Fruit fly (Drosophila melanogaster) whole organism, prepupa: ENCODE measurements around the gene eIF3h.

Experiments
- Blimp-1 ChIP-seq: fragments of 200-800 bp; sonication (Bioruptor generic); optimal IDR thresholded peaks from 3 replicates; lab custom pipeline; 2017; ENCODE audit warnings: missing biosample characterization, missing genetic modification characterization, mild to moderate bottlenecking, moderate library complexity, missing genetic modification reagents
- CG10631 ChIP-seq: fragments of 200-800 bp; sonication (Bioruptor generic); optimal IDR thresholded peaks from 2 replicates; lab custom pipeline; 2016; ENCODE audit warnings: missing biosample characterization, missing genetic modification characterization
- CG10669 ChIP-seq: fragments of 200-800 bp; sonication (Bioruptor generic); optimal IDR thresholded peaks from 3 replicates; lab custom pipeline; 2018; ENCODE audit warnings: missing biosample characterization, mild to moderate bottlenecking, missing genetic modification characterization, moderate library complexity
- CG11294 ChIP-seq: fragments of 200-800 bp; sonication (Bioruptor generic); IDR thresholded peaks from 2 replicates; pipeline ENCODE4 v1.3.6; 2022; ENCODE audit warnings: missing biosample characterization, missing genetic modification characterization
- CG11762 ChIP-seq: fragments of 200-800 bp; sonication (Bioruptor generic); optimal IDR thresholded peaks from 3 replicates; lab custom pipeline; 2016; ENCODE audit warnings: missing biosample characterization, missing genetic modification characterization; ENCODE audit not compliant: insufficient read depth
- CG11902 ChIP-seq: fragments of 200-800 bp; sonication (Bioruptor generic); optimal IDR thresholded peaks from 3 replicates; lab custom pipeline; 2016; ENCODE audit warnings: missing biosample characterization, missing genetic modification characterization
- CG16779 ChIP-seq: fragments of 200-800 bp; sonication (Bioruptor generic); optimal IDR thresholded peaks from 3 replicates; lab custom pipeline; 2017; ENCODE audit warnings: missing biosample characterization, mild to moderate bottlenecking, missing genetic modification characterization
- CG3032 ChIP-seq: fragments of 200-800 bp; optimal IDR thresholded peaks from 2 replicates; lab custom pipeline; 2019; ENCODE audit warnings: missing biosample characterization, mild to moderate bottlenecking, missing genetic modification characterization, moderate library complexity
- CG34406 ChIP-seq: fragments of 200-800 bp; sonication (Bioruptor generic); optimal IDR thresholded peaks from 3 replicates; lab custom pipeline; 2016; ENCODE audit warnings: missing biosample characterization, missing genetic modification characterization
- CG3919 ChIP-seq: fragments of 200-800 bp; sonication (Bioruptor generic); optimal IDR thresholded peaks from 3 replicates; lab custom pipeline; 2016; ENCODE audit warnings: missing biosample characterization, missing genetic modification characterization
- CG4318 ChIP-seq: fragments of 200-800 bp; sonication (Bioruptor generic); optimal IDR thresholded peaks from 3 replicates; lab custom pipeline; 2017; ENCODE audit warnings: missing biosample characterization, mild to moderate bottlenecking, missing genetic modification characterization
- CG6792 ChIP-seq: fragments of 200-800 bp; sonication (Bioruptor generic); optimal IDR thresholded peaks from 3 replicates; lab custom pipeline; 2016; ENCODE audit warnings: missing biosample characterization, missing genetic modification characterization
- CG6854 ChIP-seq: fragments of 200-800 bp; sonication (Bioruptor generic); optimal IDR thresholded peaks from 2 replicates; lab custom pipeline; 2017; ENCODE audit warnings: missing biosample characterization, mild to moderate bottlenecking, missing genetic modification characterization
- CG7368 ChIP-seq: fragments of 200-800 bp; sonication (Bioruptor generic); optimal IDR thresholded peaks from 3 replicates; lab custom pipeline; 2016; ENCODE audit warnings: missing biosample characterization, missing genetic modification characterization
- CG8319 ChIP-seq: fragments of 200-800 bp; sonication (Bioruptor generic); optimal IDR thresholded peaks from 3 replicates; lab custom pipeline; 2016; ENCODE audit warnings: missing biosample characterization, missing genetic modification characterization
- CG8632 ChIP-seq: fragments of 200-800 bp; sonication (Bioruptor generic); optimal IDR thresholded peaks from 3 replicates; lab custom pipeline; 2016; ENCODE audit warnings: missing biosample characterization, missing genetic modification characterization
- CG9139 ChIP-seq: fragments of 200-800 bp; sonication (Bioruptor generic); optimal IDR thresholded peaks from 3 replicates; lab custom pipeline; 2017; ENCODE audit warnings: missing biosample characterization, mild to moderate bottlenecking, missing genetic modification characterization
- Eip78C ChIP-seq: fragments of 200-800 bp; sonication (Bioruptor generic); peaks from one replicate; lab custom pipeline; 2016; ENCODE audit warnings: missing biosample characterization, missing genetic modification characterization
- Eip93F ChIP-seq: fragments of 200-800 bp; sonication (Bioruptor generic); optimal IDR thresholded peaks from 2 replicates; lab custom pipeline; 2016; ENCODE audit warnings: missing biosample characterization, mild to moderate bottlenecking, missing genetic modification characterization
- Gug ChIP-seq: fragments of 200-800 bp; sonication (Bioruptor generic); IDR thresholded peaks from 2 replicates; pipeline ENCODE4 v1.3.6; 2022; ENCODE audit warnings: missing biosample characterization, missing genetic modification characterization
- Hr38 ChIP-seq: sonication (Bioruptor generic); optimal IDR thresholded peaks from 2 replicates; lab custom pipeline; 2016; ENCODE audit warnings: missing biosample characterization, missing genetic modification characterization
- Hr39 ChIP-seq: fragments of 200-800 bp; sonication (Bioruptor generic); optimal IDR thresholded peaks from 2 replicates; lab custom pipeline; 2016; ENCODE audit warnings: missing biosample characterization, missing genetic modification characterization
- Hr4 ChIP-seq: fragments of 200-800 bp; sonication (Bioruptor generic); optimal IDR thresholded peaks from 3 replicates; lab custom pipeline; 2016; ENCODE audit warnings: missing biosample characterization, missing genetic modification characterization
- Lpt ChIP-seq: fragments of 200-800 bp; sonication (Bioruptor generic); optimal IDR thresholded peaks from 3 replicates; lab custom pipeline; 2016; ENCODE audit warnings: missing biosample characterization, missing genetic modification characterization
- Met ChIP-seq: fragments of 200-800 bp; sonication (Bioruptor generic); optimal IDR thresholded peaks from 3 replicates; lab custom pipeline; 2016; ENCODE audit warnings: missing biosample characterization, missing genetic modification characterization
- OdsH ChIP-seq: fragments of 200-800 bp; sonication (Bioruptor generic); optimal IDR thresholded peaks from 3 replicates; lab custom pipeline; 2016; ENCODE audit warnings: missing biosample characterization, missing genetic modification characterization
- Sox14 ChIP-seq: fragments of 200-800 bp; sonication (Bioruptor generic); optimal IDR thresholded peaks from 3 replicates; lab custom pipeline; 2016; ENCODE audit warnings: missing biosample characterization, missing genetic modification characterization
- achi ChIP-seq: fragments of 200-800 bp; sonication (Bioruptor generic); optimal IDR thresholded peaks from 3 replicates; lab custom pipeline; 2016; ENCODE audit warnings: missing biosample characterization, missing genetic modification characterization
- cyc ChIP-seq: fragments of 200-800 bp; sonication (Bioruptor generic); optimal IDR thresholded peaks from 3 replicates; lab custom pipeline; 2016; ENCODE audit warnings: missing biosample characterization, missing genetic modification characterization
- dac ChIP-seq: fragments of 200-800 bp; sonication (Bioruptor generic); optimal IDR thresholded peaks from 2 replicates; lab custom pipeline; 2017; ENCODE audit warnings: missing biosample characterization, mild to moderate bottlenecking, missing genetic modification characterization
- dsx ChIP-seq: fragments of 200-800 bp; optimal IDR thresholded peaks from 3 replicates; lab custom pipeline; 2019; ENCODE audit warnings: missing biosample characterization, mild to moderate bottlenecking, missing genetic modification characterization, moderate library complexity; ENCODE audit not compliant: poor library complexity, severe bottlenecking
- eg ChIP-seq: fragments of 200-800 bp; sonication (Bioruptor generic); IDR thresholded peaks from 3 replicates; pipeline ENCODE4 v1.3.6; 2022; ENCODE audit warnings: missing biosample characterization, missing genetic modification characterization
- esn ChIP-seq: fragments of 200-800 bp; sonication (Bioruptor generic); optimal IDR thresholded peaks from 2 replicates; lab custom pipeline; 2016; ENCODE audit warnings: missing biosample characterization, mild to moderate bottlenecking, missing genetic modification characterization, moderate library complexity
- fd59A ChIP-seq: fragments of 200-800 bp; sonication (Bioruptor generic); optimal IDR thresholded peaks from 2 replicates; lab custom pipeline; 2017; ENCODE audit warnings: missing biosample characterization, mild to moderate bottlenecking, missing genetic modification characterization, missing genetic modification reagents
- fd85E ChIP-seq: fragments of 200-800 bp; sonication (Bioruptor generic); optimal IDR thresholded peaks from 3 replicates; lab custom pipeline; 2016; ENCODE audit warnings: missing biosample characterization, missing genetic modification characterization
- fkh ChIP-seq: fragments of 200-800 bp; sonication (Bioruptor generic); optimal IDR thresholded peaks from 3 replicates; lab custom pipeline; 2017; ENCODE audit warnings: missing biosample characterization, mild to moderate bottlenecking, missing genetic modification characterization, moderate library complexity
- lz ChIP-seq: fragments of 200-800 bp; sonication (Bioruptor generic); optimal IDR thresholded peaks from 3 replicates; lab custom pipeline; 2016; ENCODE audit warnings: missing biosample characterization, missing genetic modification characterization
- net ChIP-seq: fragments of 200-800 bp; sonication (Bioruptor generic); optimal IDR thresholded peaks from 3 replicates; lab custom pipeline; 2016; ENCODE audit warnings: missing biosample characterization, missing genetic modification characterization
- pdm3 ChIP-seq: fragments of 200-800 bp; sonication (Bioruptor generic); optimal IDR thresholded peaks from 3 replicates; lab custom pipeline; 2016; ENCODE audit warnings: missing biosample characterization, missing genetic modification characterization
- spab ChIP-seq: fragments of 200-800 bp; sonication (Bioruptor generic); optimal IDR thresholded peaks from 2 replicates; lab custom pipeline; 2017; ENCODE audit warnings: missing biosample characterization, mild to moderate bottlenecking, missing genetic modification characterization, missing genetic modification reagents
- ss ChIP-seq, 2 experiments: fragments of 200-800 bp; sonication (Bioruptor generic); optimal IDR thresholded peaks; 2 replicates in 1 of 2; 3 replicates in 1 of 2; lab custom pipeline; 2017 to 2018; ENCODE audit warnings: mild to moderate bottlenecking in 2 of 2, missing biosample characterization in 2 of 2, missing genetic modification characterization in 2 of 2, moderate library complexity in 1 of 2
- svp ChIP-seq: fragments of 200-800 bp; sonication (Bioruptor generic); peaks from one replicate; lab custom pipeline; 2016; ENCODE audit warnings: missing biosample characterization, missing genetic modification characterization
- topi ChIP-seq: fragments of 200-800 bp; sonication (Bioruptor generic); optimal IDR thresholded peaks from 3 replicates; lab custom pipeline; 2016; ENCODE audit warnings: missing biosample characterization, missing genetic modification characterization

Gene eIF3h

DNA sequence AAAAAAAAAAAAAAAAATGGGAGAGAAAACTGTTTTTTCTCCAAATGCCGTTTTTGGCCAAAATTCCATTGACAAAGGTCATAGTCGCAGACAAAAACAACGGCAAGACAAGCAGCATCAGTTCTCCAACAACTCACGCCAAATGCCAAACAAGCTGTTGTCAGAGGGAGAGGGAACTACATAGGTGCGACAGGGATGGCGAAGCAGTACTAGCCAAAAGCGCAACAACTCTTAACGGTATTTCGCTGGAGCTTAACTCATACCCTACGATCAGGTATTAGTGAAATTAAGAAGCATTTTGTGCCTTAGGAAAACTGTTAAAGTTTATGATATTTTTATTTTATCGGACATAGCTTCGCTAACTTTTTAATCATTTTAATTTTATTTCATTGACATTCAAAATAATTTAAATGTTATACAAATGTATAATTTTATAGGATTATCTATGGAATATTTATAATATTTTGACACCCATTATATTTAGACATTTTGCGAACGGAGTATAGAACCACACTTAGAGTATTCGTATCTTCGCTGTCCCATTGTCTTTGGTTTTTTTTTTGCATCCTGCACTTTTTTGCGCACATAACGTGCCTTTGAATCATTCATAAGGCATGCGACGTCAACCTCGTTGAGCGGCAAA is 27.5 kb upstream of the eIF3h start (continued):
- TF ChIP-seq fd59A (GFP tag; lab: Kevin White, UChicago), result peak; percentile 80
- no peak for TF ChIP-seq fkh (GFP tag; lab: Kevin White, UChicago)
- no peak for TF ChIP-seq topi
- peak; percentile 85 for TF ChIP-seq Gug (GFP tag; lab: Robert Waterston, UW)
- peak; percentile 83 for TF ChIP-seq CG10631 (GFP tag; lab: Kevin White, UChicago)
- TF ChIP-seq Hr38 (GFP tag; lab: Kevin White, UChicago), result no peak
- TF ChIP-seq OdsH, result peak; percentile 83
- no peak for TF ChIP-seq svp (GFP tag; lab: Kevin White, UChicago)
- TF ChIP-seq Sox14 (GFP tag; lab: Kevin White, UChicago), result peak; percentile 49
- no peak for TF ChIP-seq lz (GFP tag; lab: Kevin White, UChicago)
- TF ChIP-seq achi (GFP tag; lab: Kevin White, UChicago), result peak; percentile 85
- peak; percentile 53 for TF ChIP-seq CG6792 (GFP tag; lab: Kevin White, UChicago)
- TF ChIP-seq Hr39 (GFP tag; lab: Kevin White, UChicago), result no peak
- TF ChIP-seq eg (GFP tag; lab: Robert Waterston, UW), result peak; percentile 72; the same call in 1 of the 3 replicates
- no peak for TF ChIP-seq CG11902 (GFP tag; lab: Kevin White, UChicago)
- peak; percentile 44 for TF ChIP-seq CG7368
- peak; percentile 77 for TF ChIP-seq net (GFP tag; lab: Kevin White, UChicago)

DNA sequence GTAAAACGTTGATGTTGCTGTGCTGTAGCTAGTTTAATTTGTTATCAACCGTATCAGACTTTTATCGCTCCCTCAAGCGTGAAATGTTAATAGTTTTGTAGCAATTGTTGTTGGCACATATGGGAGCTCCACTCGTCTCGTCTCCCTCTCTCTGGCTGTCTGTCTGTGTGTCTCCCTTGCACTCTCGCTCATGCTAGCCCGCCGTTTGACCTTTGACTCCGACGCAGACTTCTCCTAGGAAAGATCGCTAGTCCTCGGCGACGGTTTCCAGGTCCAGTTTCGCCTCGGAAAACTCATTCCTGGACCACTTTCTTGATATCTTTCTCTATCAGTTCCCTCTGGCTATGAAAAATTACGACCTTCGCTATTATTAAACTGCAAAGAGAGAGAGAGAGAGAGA is 26.3 kb upstream of the eIF3h start:
- TF ChIP-seq Gug (GFP tag; lab: Robert Waterston, UW) (no peak), Met (GFP tag; lab: Kevin White, UChicago) (no peak), CG34406 (GFP tag; lab: Kevin White, UChicago) (no peak), CG10669 (GFP tag; lab: Kevin White, UChicago) (no peak), CG3032 (no peak), CG11294 (GFP tag; lab: Robert Waterston, UW) (no peak), Blimp-1 (GFP tag; lab: Kevin White, UChicago) (no peak), Eip93F (GFP tag; lab: Kevin White, UChicago) (no peak), CG4318 (GFP tag; lab: Kevin White, UChicago) (no peak), CG9139 (GFP tag; lab: Kevin White, UChicago) (no peak), OdsH (no peak), CG10631 (GFP tag; lab: Kevin White, UChicago) (no peak)

dm6 chr2L:5072357-5072756 is 19.5 kb upstream of the eIF3h start:
- TF ChIP-seq Eip78C (GFP tag; lab: Kevin White, UChicago) (peak; percentile 26), fd85E (GFP tag; lab: Kevin White, UChicago) (no peak), Eip93F (GFP tag; lab: Kevin White, UChicago) (no peak)

DNA sequence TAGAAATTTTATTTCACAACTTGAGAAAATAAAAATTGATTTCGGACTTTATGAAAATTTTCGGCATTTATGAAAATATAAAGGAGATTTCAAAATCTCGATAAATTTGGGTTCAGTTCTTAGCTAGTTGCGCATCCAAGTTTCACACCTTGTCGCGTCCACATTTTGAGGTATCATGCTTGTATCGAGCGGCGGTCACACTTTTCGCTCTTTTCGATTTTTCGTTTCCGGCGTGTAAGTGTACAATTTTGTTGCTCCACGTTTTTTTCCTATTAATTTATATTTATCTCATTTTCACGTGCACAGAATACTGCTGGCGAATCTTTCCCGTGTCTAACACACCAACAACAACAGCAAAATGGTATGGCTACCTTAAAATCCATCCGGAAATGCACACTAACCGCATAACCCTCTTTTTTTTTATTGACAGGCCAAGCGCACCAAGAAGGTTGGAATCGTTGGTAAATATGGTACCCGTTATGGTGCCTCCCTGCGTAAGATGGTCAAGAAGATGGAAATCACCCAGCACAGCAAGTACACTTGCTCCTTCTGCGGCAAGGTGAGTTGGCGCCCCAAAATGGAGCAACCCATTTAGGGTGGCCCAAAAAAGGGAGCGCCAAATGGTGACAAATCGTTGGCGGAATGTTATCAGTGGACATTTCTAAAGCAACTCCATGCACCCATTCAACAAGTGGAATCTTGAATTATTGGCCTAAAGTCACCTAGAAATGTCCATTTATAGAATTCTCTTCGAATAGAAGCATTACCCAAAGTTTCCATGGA is 18.1 kb upstream of the eIF3h start, which contains the start of gene RpL37A:
Gene RpL37A, plus strand, starts transcription at position 161 of the 783 bp plus-strand sequence.
- TF ChIP-seq CG8319 (GFP tag; lab: Kevin White, UChicago) (peak; percentile 42), lz (GFP tag; lab: Kevin White, UChicago) (peak; percentile 52), pdm3 (GFP tag; lab: Kevin White, UChicago) (no peak), Eip78C (GFP tag; lab: Kevin White, UChicago) (peak; percentile 92), CG6854 (GFP tag; lab: Kevin White, UChicago) (peak; percentile 94), dsx (no peak), dac (GFP tag; lab: Kevin White, UChicago) (no peak), topi (peak; percentile 82), Lpt (GFP tag; lab: Kevin White, UChicago) (no peak), CG3919 (GFP tag; lab: Kevin White, UChicago) (peak; percentile 84), fkh (GFP tag; lab: Kevin White, UChicago) (peak; percentile 71), CG6792 (GFP tag; lab: Kevin White, UChicago) (peak; percentile 49), CG11762 (GFP tag; lab: Kevin White, UChicago) (no peak), CG8632 (GFP tag; lab: Kevin White, UChicago) (peak; percentile 27), Hr4 (GFP tag; lab: Kevin White, UChicago) (no peak), ss (GFP tag; optimal IDR thresholded peaks at IDR 0.05; lab: Kevin White, UChicago) (peak; percentile 59 to 81), CG7368 (peak; percentile 46), spab (GFP tag; lab: Kevin White, UChicago) (no peak), CG16779 (tag; lab: Kevin White, UChicago) (peak; percentile 69), esn (GFP tag; lab: Kevin White, UChicago) (peak; percentile 73), cyc (GFP tag; lab: Kevin White, UChicago) (peak; percentile 71)
